Worm (Caenorhabditis elegans) whole organism, L4 larva: ENCODE data around the gene F08G2.5.

Source experiments
- D1046.2 ChIP-seq: fragments of 200-800 bp; sonication (Bioruptor generic); IDR thresholded peaks from 2 replicates; pipeline ENCODE4 v1.3.6; 2022; ENCODE audit warnings: missing genetic modification characterization, missing compliant biosample characterization
- F37D6.2 ChIP-seq: sonication (generic microtip); optimal IDR thresholded peaks from 2 replicates; lab custom pipeline; 2016; ENCODE audit warnings: mild to moderate bottlenecking, missing genetic modification characterization, missing compliant biosample characterization
- F44E2.7 ChIP-seq: fragments of 200-800 bp; sonication (Bioruptor generic); IDR thresholded peaks from 2 replicates; pipeline ENCODE4 v2.1.2; 2022; ENCODE audit warnings: missing genetic modification characterization, missing compliant biosample characterization
- F49E8.2 ChIP-seq: sonication (generic microtip); optimal IDR thresholded peaks from 2 replicates; lab custom pipeline; 2016; ENCODE audit warnings: missing compliant biosample characterization, mild to moderate bottlenecking, missing genetic modification characterization, borderline replicate concordance
- ZK337.2 ChIP-seq: fragments of 200-800 bp; sonication (Bioruptor generic); IDR thresholded peaks from 2 replicates; pipeline ENCODE4 v1.3.6; 2022; ENCODE audit warnings: missing genetic modification reagents, missing genetic modification characterization, missing compliant biosample characterization
- aha-1 ChIP-seq: fragments of 150-350 bp; peaks from one replicate; lab custom pipeline; 2014; ENCODE audit warnings: missing biosample characterization, missing genetic modification characterization
- ama-1 ChIP-seq: fragments of 150-350 bp; optimal IDR thresholded peaks from 2 replicates; lab custom pipeline; 2014; ENCODE audit warnings: inconsistent platforms, mixed read lengths
- arid-1 ChIP-seq: fragments of 200-800 bp; sonication (Bioruptor generic); conservative IDR thresholded peaks from 2 replicates; pipeline ENCODE4 v1.3.6; 2022; ENCODE audit warnings: missing genetic modification reagents, missing genetic modification characterization, missing compliant biosample characterization
- ceh-20 ChIP-seq: fragments of 200-800 bp; sonication (Bioruptor generic); IDR thresholded peaks from 2 replicates; pipeline ENCODE4 v1.3.6; 2022; ENCODE audit warnings: missing genetic modification reagents, missing genetic modification characterization, missing compliant biosample characterization
- ceh-32 ChIP-seq: sonication (generic microtip); optimal IDR thresholded peaks from 2 replicates; lab custom pipeline; 2016; ENCODE audit warnings: mild to moderate bottlenecking, missing genetic modification characterization, missing compliant biosample characterization; ENCODE audit not compliant: poor library complexity
- ceh-44 ChIP-seq: fragments of 200-800 bp; sonication (Bioruptor generic); IDR thresholded peaks from 2 replicates; pipeline ENCODE4 v1.3.6; 2022; ENCODE audit warnings: missing genetic modification reagents, missing genetic modification characterization, missing compliant biosample characterization
- ceh-62 ChIP-seq: sonication (generic microtip); optimal IDR thresholded peaks from 2 replicates; lab custom pipeline; 2017; ENCODE audit warnings: missing biosample characterization, missing genetic modification characterization
- ces-1 ChIP-seq: fragments of 150-350 bp; sonication (generic microtip); optimal IDR thresholded peaks from 4 replicates; lab custom pipeline; 2014; ENCODE audit warnings: missing biosample characterization, missing genetic modification reagents, missing genetic modification characterization
- cey-2 ChIP-seq: sonication (generic microtip); optimal IDR thresholded peaks from 3 replicates; lab custom pipeline; 2017; ENCODE audit warnings: missing genetic modification characterization, mild to moderate bottlenecking, missing compliant biosample characterization, antibody characterized with exemption, borderline replicate concordance; ENCODE audit not compliant: insufficient read depth
- ctbp-1 ChIP-seq: fragments of 200-800 bp; sonication (Bioruptor generic); IDR thresholded peaks from 2 replicates; pipeline ENCODE4 v1.3.6; 2022; ENCODE audit warnings: missing genetic modification reagents, missing genetic modification characterization, missing compliant biosample characterization
- daf-12 ChIP-seq: fragments of 150-350 bp; optimal IDR thresholded peaks from 2 replicates; lab custom pipeline; 2014; ENCODE audit warnings: missing biosample characterization, missing genetic modification reagents, missing genetic modification characterization
- daf-16 ChIP-seq, 3 experiments: sonication (generic microtip); optimal IDR thresholded peaks; 2 replicates each; lab custom pipeline; 2016 to 2017; ENCODE audit warnings: missing genetic modification characterization in 3 of 3, missing genetic modification reagents in 3 of 3, mild to moderate bottlenecking in 2 of 3, missing compliant biosample characterization in 2 of 3, missing biosample characterization in 1 of 3, moderate library complexity in 1 of 3
- daf-8 ChIP-seq: fragments of 200-800 bp; sonication (Bioruptor generic); IDR thresholded peaks from 2 replicates; pipeline ENCODE4 v1.3.6; 2022; ENCODE audit warnings: missing genetic modification characterization, missing compliant biosample characterization
- dmd-8 ChIP-seq: fragments of 200-800 bp; sonication (Bioruptor generic); IDR thresholded peaks from 2 replicates; pipeline ENCODE4 v1.3.6; 2022; ENCODE audit warnings: missing genetic modification characterization, missing compliant biosample characterization
- duxl-1 ChIP-seq: sonication (generic microtip); optimal IDR thresholded peaks from 2 replicates; lab custom pipeline; 2016; ENCODE audit warnings: mild to moderate bottlenecking, missing genetic modification characterization, moderate library complexity, missing compliant biosample characterization; ENCODE audit not compliant: poor library complexity
- dve-1 ChIP-seq: sonication (generic microtip); optimal IDR thresholded peaks from 2 replicates; lab custom pipeline; 2017; ENCODE audit warnings: antibody characterized with exemption, mild to moderate bottlenecking, missing genetic modification characterization, missing compliant biosample characterization; ENCODE audit not compliant: insufficient read depth
- egl-27 ChIP-seq: sonication (generic microtip); optimal IDR thresholded peaks from 3 replicates; lab custom pipeline; 2017; ENCODE audit warnings: missing biosample characterization, missing genetic modification reagents, missing genetic modification characterization
- egl-43 ChIP-seq: fragments of 200-800 bp; sonication (Bioruptor generic); IDR thresholded peaks from 2 replicates; pipeline ENCODE4 v1.3.6; 2022; ENCODE audit warnings: missing genetic modification reagents, missing genetic modification characterization, missing compliant biosample characterization
- hif-1 ChIP-seq, 2 experiments: sonication (generic microtip); optimal IDR thresholded peaks; 2 replicates each; lab custom pipeline; 2016 to 2017; ENCODE audit warnings: missing compliant biosample characterization in 2 of 2, missing genetic modification characterization in 2 of 2, missing genetic modification reagents in 2 of 2, missing genotype in 2 of 2, mild to moderate bottlenecking in 1 of 2
- hlh-11 ChIP-seq: fragments of 200-800 bp; sonication (Bioruptor generic); optimal IDR thresholded peaks from 2 replicates; lab custom pipeline; 2018; ENCODE audit warnings: mild to moderate bottlenecking, missing genetic modification characterization, missing compliant biosample characterization
- hmg-1.1 ChIP-seq: fragments of 200-800 bp; sonication (Bioruptor generic); IDR thresholded peaks from 2 replicates; pipeline ENCODE4 v1.3.6; 2022; ENCODE audit warnings: missing genetic modification reagents, missing genetic modification characterization, missing compliant biosample characterization
- jun-1 ChIP-seq: fragments of 150-350 bp; optimal IDR thresholded peaks from 2 replicates; lab custom pipeline; 2014; ENCODE audit warnings: missing biosample characterization, missing genetic modification reagents, missing genetic modification characterization
- lin-1 ChIP-seq: fragments of 200-800 bp; sonication (Bioruptor generic); IDR thresholded peaks from 2 replicates; pipeline ENCODE4 v1.3.6; 2022; ENCODE audit warnings: missing genetic modification reagents, missing genetic modification characterization, missing compliant biosample characterization
- lin-13 ChIP-seq: fragments of 150-350 bp; optimal IDR thresholded peaks from 2 replicates; lab custom pipeline; 2014; ENCODE audit warnings: missing biosample characterization, missing genetic modification reagents, missing genetic modification characterization
- lin-15B ChIP-seq: fragments of 150-350 bp; sonication (generic microtip); optimal IDR thresholded peaks from 3 replicates; lab custom pipeline; 2014; ENCODE audit warnings: missing biosample characterization, missing genetic modification characterization
- lin-38 ChIP-seq: fragments of 200-800 bp; sonication (Bioruptor generic); IDR thresholded peaks from 2 replicates; pipeline ENCODE4 v1.3.6; 2022; ENCODE audit warnings: missing genetic modification reagents, missing genetic modification characterization, missing compliant biosample characterization
- lin-39 ChIP-seq: fragments of 150-350 bp; optimal IDR thresholded peaks from 2 replicates; lab custom pipeline; 2014; ENCODE audit warnings: missing biosample characterization, missing genetic modification reagents, missing genetic modification characterization
- mdl-1 ChIP-seq, 2 experiments: fragments of 150-350 bp in 1 of 2; sonication (generic microtip) in 1 of 2; optimal IDR thresholded peaks; 2 replicates each; lab custom pipeline; 2014 to 2017; ENCODE audit warnings: missing biosample characterization in 2 of 2, missing genetic modification characterization in 2 of 2
- mep-1 ChIP-seq: fragments of 150-350 bp; sonication (generic microtip); optimal IDR thresholded peaks from 3 replicates; lab custom pipeline; 2014; ENCODE audit warnings: missing biosample characterization, missing genetic modification characterization
- mes-2 ChIP-seq: sonication (generic microtip); optimal IDR thresholded peaks from 2 replicates; lab custom pipeline; 2016; ENCODE audit warnings: missing genotype, mild to moderate bottlenecking, missing genetic modification characterization, missing compliant biosample characterization; ENCODE audit not compliant: poor library complexity, severe bottlenecking
- mxl-3 ChIP-seq: fragments of 200-800 bp; sonication (Bioruptor generic); optimal IDR thresholded peaks from 2 replicates; lab custom pipeline; 2018; ENCODE audit warnings: mild to moderate bottlenecking, missing genetic modification characterization, missing compliant biosample characterization
- nhr-10 ChIP-seq: fragments of 150-350 bp; optimal IDR thresholded peaks from 2 replicates; lab custom pipeline; 2014; ENCODE audit warnings: missing biosample characterization, missing genetic modification characterization
- nhr-237 ChIP-seq: sonication (generic microtip); optimal IDR thresholded peaks from 2 replicates; lab custom pipeline; 2017; ENCODE audit warnings: missing biosample characterization, missing genetic modification characterization
- nhr-25 ChIP-seq: sonication (generic microtip); optimal IDR thresholded peaks from 2 replicates; lab custom pipeline; 2017; ENCODE audit warnings: missing genetic modification characterization, mild to moderate bottlenecking, missing compliant biosample characterization, antibody characterized with exemption, moderate library complexity, borderline replicate concordance; ENCODE audit not compliant: insufficient read depth
- nhr-41 ChIP-seq: fragments of 200-800 bp; sonication (Bioruptor generic); IDR thresholded peaks from 2 replicates; pipeline ENCODE4 v1.3.6; 2022; ENCODE audit warnings: missing genetic modification reagents, missing genetic modification characterization, missing compliant biosample characterization
- nhr-42 ChIP-seq: fragments of 200-800 bp; sonication (Bioruptor generic); IDR thresholded peaks from 2 replicates; pipeline ENCODE4 v1.3.6; 2022; ENCODE audit warnings: missing genetic modification characterization, missing compliant biosample characterization
- nhr-76 ChIP-seq: fragments of 150-350 bp; optimal IDR thresholded peaks from 2 replicates; lab custom pipeline; 2014; ENCODE audit warnings: missing biosample characterization, missing genetic modification characterization
- pqm-1 ChIP-seq: sonication (generic microtip); optimal IDR thresholded peaks from 2 replicates; lab custom pipeline; 2017; ENCODE audit warnings: missing biosample characterization, missing genetic modification characterization
- saeg-2 ChIP-seq: fragments of 200-800 bp; sonication (Bioruptor generic); IDR thresholded peaks from 2 replicates; pipeline ENCODE4 v1.3.6; 2022; ENCODE audit warnings: missing genetic modification reagents, missing genetic modification characterization, missing compliant biosample characterization
- skn-1 ChIP-seq: fragments of 150-350 bp; optimal IDR thresholded peaks from 2 replicates; lab custom pipeline; 2014; ENCODE audit warnings: missing biosample characterization, missing genetic modification characterization
- snpc-4 ChIP-seq: fragments of 150-350 bp; optimal IDR thresholded peaks from 2 replicates; lab custom pipeline; 2014; ENCODE audit warnings: missing biosample characterization, missing genetic modification characterization
- unc-39 ChIP-seq: sonication (generic microtip); optimal IDR thresholded peaks from 2 replicates; lab custom pipeline; 2017; ENCODE audit warnings: missing biosample characterization, missing genetic modification characterization
- zag-1 ChIP-seq: fragments of 150-350 bp; optimal IDR thresholded peaks from 2 replicates; lab custom pipeline; 2014; ENCODE audit warnings: missing biosample characterization, missing genetic modification characterization
- zfp-2 ChIP-seq: sonication (generic microtip); optimal IDR thresholded peaks from 2 replicates; lab custom pipeline; 2016; ENCODE audit warnings: mild to moderate bottlenecking, missing genetic modification characterization, missing compliant biosample characterization

The F08G2.5 gene

DNA sequence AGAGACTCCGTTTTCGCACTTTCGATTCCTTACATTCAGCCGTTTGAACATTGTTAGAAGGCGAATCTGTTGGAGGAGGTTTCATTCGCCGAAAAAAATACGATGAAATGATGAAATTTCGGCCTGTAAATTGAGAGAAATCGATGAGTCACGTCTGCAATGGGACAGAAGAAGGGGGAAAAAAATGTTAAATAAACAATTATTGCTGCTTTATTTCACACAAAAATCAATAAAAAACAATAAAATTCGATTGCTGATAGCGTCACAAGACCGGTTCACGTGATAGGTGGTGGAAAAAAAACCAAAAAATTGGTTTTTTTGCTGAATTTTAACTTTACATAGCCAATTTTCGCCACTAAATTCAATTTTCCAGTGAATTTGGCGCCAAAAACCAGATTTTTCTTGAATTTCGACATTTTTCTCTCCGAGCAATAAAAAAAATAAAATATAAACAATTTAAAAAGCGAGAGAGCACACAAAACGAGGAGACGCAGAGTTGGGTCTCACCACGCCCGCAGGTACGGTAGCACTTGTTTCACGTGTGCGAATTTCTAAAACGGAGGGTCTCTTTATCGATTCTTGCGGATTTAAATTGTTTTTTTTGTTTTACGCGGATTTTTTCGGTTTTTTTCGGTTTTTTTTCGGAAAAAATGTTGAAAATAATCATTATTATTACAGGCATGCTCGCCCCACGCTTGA, 38.9 kb upstream of the F08G2.5 start, which contains the start of the genes cup-14 and ndub-8 (continued):
- TF ChIP-seq duxl-1 (tag; lab: Kevin White, UChicago) (peak; percentile 51), lin-13 (peak; percentile 81), nhr-237 (no peak), F37D6.2 (tag; lab: Kevin White, UChicago) (peak; percentile 15), snpc-4 (no peak), lin-39 (no peak), daf-16 (GFP tag; optimal IDR thresholded peaks at IDR 0.05; lab: Kevin White, UChicago) (peak; percentile 58 to 60), daf-16 (tag; optimal IDR thresholded peaks at IDR 0.05; lab: Kevin White, UChicago) (peak; percentile 83), ceh-62 (tag; lab: Kevin White, UChicago) (no peak), zfp-2 (tag; lab: Kevin White, UChicago) (peak; percentile 36), ceh-20 (0 out of 2 replicates have a peak, but pooled peaks have one; percentile 62), dmd-8 (GFP tag; lab: Robert Waterston, UW) (no peak), pqm-1 (tag; lab: Kevin White, UChicago) (no peak), F44E2.7 (GFP tag; lab: Robert Waterston, UW) (no peak), hif-1 (tag; optimal IDR thresholded peaks at IDR 0.05; lab: Kevin White, UChicago) (peak in 1 of 2 experiments; percentile 67), hlh-11 (tag; lab: Kevin White, UChicago) (peak; percentile 75), cey-2 (no peak), F49E8.2 (tag; lab: Kevin White, UChicago) (peak; percentile 77), nhr-10 (tag; lab: Kevin White, UChicago) (no peak), D1046.2 (GFP tag; lab: Robert Waterston, UW) (peak; percentile 99), lin-1 (GFP tag; lab: Robert Waterston, UW) (no peak), dve-1 (peak; percentile 88), lin-15B (tag; lab: Kevin White, UChicago) (no peak), ces-1 (peak; percentile 69), skn-1 (tag; lab: Kevin White, UChicago) (no peak), daf-12 (tag; lab: Kevin White, UChicago) (no peak), nhr-76 (tag; lab: Kevin White, UChicago) (no peak), egl-27 (tag; lab: Kevin White, UChicago) (no peak), saeg-2 (GFP tag; lab: Robert Waterston, UW) (no peak), mep-1 (tag; lab: Kevin White, UChicago) (peak; percentile 87), nhr-25 (tag; lab: Kevin White, UChicago) (peak; percentile 44), lin-38 (GFP tag; lab: Robert Waterston, UW) (peak; percentile 84), nhr-41 (GFP tag; lab: Robert Waterston, UW) (no peak), ama-1 (lab: Kevin White, UChicago) (no peak), mdl-1 (tag; optimal IDR thresholded peaks at IDR 0.05; lab: Kevin White, UChicago) (peak; percentile 61 to 85), aha-1 (tag; lab: Kevin White, UChicago) (peak; percentile 77), ceh-32 (no peak), arid-1 (GFP tag; lab: Robert Waterston, UW) (0 out of 2 replicates have a peak, but pooled peaks have one; percentile 41), hmg-1.1 (peak; percentile 81), ceh-44 (GFP tag; lab: Robert Waterston, UW) (no peak), nhr-42 (GFP tag; lab: Robert Waterston, UW) (peak; percentile 84; the same call in 1 of the 2 replicates), mes-2 (peak; percentile 93), zag-1 (no peak), mxl-3 (GFP tag; lab: Kevin White, UChicago) (no peak), ZK337.2 (GFP tag; lab: Robert Waterston, UW) (no peak), daf-8 (no peak), egl-43 (GFP tag; lab: Robert Waterston, UW) (no peak), ctbp-1 (GFP tag; lab: Robert Waterston, UW) (no peak), jun-1 (tag; lab: Kevin White, UChicago) (peak; percentile 29), unc-39 (tag; lab: Kevin White, UChicago) (no peak)
